Worm (Caenorhabditis elegans) whole organism, mixed stage, embryonic: Measurements from ENCODE around the gene T20G5.9.

ENCODE experiments used
- ces-1 ChIP-seq: fragments of 150-350 bp; optimal IDR thresholded peaks from 2 replicates; lab custom pipeline; 2014; ENCODE audit warnings: missing biosample characterization, missing genetic modification reagents, missing genetic modification characterization
- cnd-1 ChIP-seq: fragments of 200-800 bp; sonication (Bioruptor generic); optimal IDR thresholded peaks from 2 replicates; lab custom pipeline; 2018; ENCODE audit warnings: mild to moderate bottlenecking, missing genetic modification characterization, missing compliant biosample characterization
- lin-32 ChIP-seq: fragments of 200-800 bp; sonication (Bioruptor generic); optimal IDR thresholded peaks from 2 replicates; lab custom pipeline; 2018; ENCODE audit warnings: mild to moderate bottlenecking, missing genetic modification characterization, missing compliant biosample characterization
- lsy-2 ChIP-seq: fragments of 150-350 bp; optimal IDR thresholded peaks from 2 replicates; lab custom pipeline; 2014; ENCODE audit warnings: missing biosample characterization, missing genetic modification characterization
- nhr-2 ChIP-seq: fragments of 150-350 bp; optimal IDR thresholded peaks from 2 replicates; lab custom pipeline; 2014; ENCODE audit warnings: missing biosample characterization, missing genetic modification characterization
- unc-39 ChIP-seq: fragments of 150-350 bp; optimal IDR thresholded peaks from 2 replicates; lab custom pipeline; 2014; ENCODE audit warnings: missing biosample characterization, missing genetic modification characterization
- ztf-11 ChIP-seq: fragments of 150-350 bp; optimal IDR thresholded peaks from 2 replicates; lab custom pipeline; 2014; ENCODE audit warnings: missing biosample characterization, missing genetic modification characterization

- TF ChIP-seq ztf-11 (tag; lab: Kevin White, UChicago): no peak
- no peak for TF ChIP-seq ces-1 (GFP tag; lab: Kevin White, UChicago)
- no peak for TF ChIP-seq lsy-2 (tag; lab: Kevin White, UChicago)
- TF ChIP-seq lin-32 (GFP tag; lab: Kevin White, UChicago): no peak
- TF ChIP-seq unc-39 (tag; lab: Kevin White, UChicago): no peak
- TF ChIP-seq cnd-1: no peak
- TF ChIP-seq nhr-2 (tag; lab: Kevin White, UChicago): no peak
These were observed 21.8 kb upstream of the T20G5.9 start for ce11 chrIII:10187840-10188239.
